Worm (Caenorhabditis elegans) whole organism, L3 larva: ENCODE data around the gene T02D1.4.

Source experiments
- ama-1 ChIP-seq: fragments of 150-350 bp; optimal IDR thresholded peaks from 2 replicates; lab custom pipeline; 2018
- fos-1 ChIP-seq: fragments of 150-350 bp; optimal IDR thresholded peaks from 2 replicates; lab custom pipeline; 2014; ENCODE audit warnings: missing biosample characterization, missing genetic modification characterization
- nfya-1 ChIP-seq: sonication (generic microtip); optimal IDR thresholded peaks from 2 replicates; lab custom pipeline; 2017; ENCODE audit warnings: missing genetic modification characterization, mild to moderate bottlenecking, missing compliant biosample characterization, antibody characterized with exemption, moderate library complexity; ENCODE audit not compliant: insufficient read depth
- nhr-43 ChIP-seq: sonication (generic microtip); optimal IDR thresholded peaks from 2 replicates; lab custom pipeline; 2016; ENCODE audit warnings: mild to moderate bottlenecking, missing genetic modification characterization, missing compliant biosample characterization; ENCODE audit not compliant: poor library complexity, severe bottlenecking
- pqm-1 ChIP-seq: fragments of 150-350 bp; optimal IDR thresholded peaks from 2 replicates; lab custom pipeline; 2017; ENCODE audit warnings: missing biosample characterization, missing genetic modification characterization, inconsistent platforms

DNA sequence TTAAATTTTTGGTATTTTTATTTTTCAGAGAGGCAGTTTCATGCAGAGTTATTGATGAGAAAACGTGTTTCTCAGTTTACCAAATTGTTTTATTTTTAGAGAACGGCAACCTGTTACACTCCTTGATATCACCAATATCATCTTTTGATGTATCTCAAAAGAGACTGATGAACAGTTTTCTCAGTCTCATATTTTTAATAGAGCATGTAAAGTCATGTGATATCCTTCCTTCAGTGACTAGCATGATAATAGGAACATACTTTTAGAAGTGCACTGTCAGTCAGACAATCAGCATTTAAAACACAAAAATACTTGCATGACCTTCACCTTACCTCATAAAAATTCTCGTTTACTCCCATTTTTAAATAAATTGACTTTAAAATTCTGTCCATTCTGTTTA lies 42.9 kb downstream of the T02D1.4 start, which contains the start of gene F11E6.11:
- TF ChIP-seq pqm-1 (tag; lab: Kevin White, UChicago) (peak; percentile 6), nfya-1 (no peak), ama-1 (lab: Kevin White, UChicago) (no peak), nhr-43 (tag; lab: Kevin White, UChicago) (peak; percentile 36), fos-1 (tag; lab: Kevin White, UChicago) (no peak)
